Fruit fly (Drosophila melanogaster) whole organism, embryonic: ENCODE data around the gene CG2124.

Experiments
- Aef1 ChIP-seq: fragments of 200-800 bp; sonication (Bioruptor generic); IDR thresholded peaks from 3 replicates; pipeline ENCODE4 v1.3.6; 2022; ENCODE audit warnings: missing biosample characterization, missing genetic modification characterization
- Atf-2 ChIP-seq: fragments of 200-800 bp; sonication (Bioruptor generic); optimal IDR thresholded peaks from 2 replicates; lab custom pipeline; 2016; ENCODE audit warnings: missing biosample characterization, missing genetic modification characterization
- B-H2 ChIP-seq: fragments of 200-800 bp; sonication (Bioruptor generic); optimal IDR thresholded peaks from 2 replicates; lab custom pipeline; 2018; ENCODE audit warnings: missing biosample characterization, mild to moderate bottlenecking, missing genetic modification characterization
- Bdp1 ChIP-seq: fragments of 200-800 bp; sonication (Bioruptor generic); optimal IDR thresholded peaks from 3 replicates; lab custom pipeline; 2016; ENCODE audit warnings: missing biosample characterization, missing genetic modification characterization
- C15 ChIP-seq: fragments of 200-800 bp; sonication (Bioruptor generic); IDR thresholded peaks from 3 replicates; pipeline ENCODE4 v1.3.6; 2022; ENCODE audit warnings: missing biosample characterization, missing genetic modification characterization
- CG10147 ChIP-seq: fragments of 200-800 bp; sonication (Bioruptor generic); optimal IDR thresholded peaks from 2 replicates; lab custom pipeline; 2019; ENCODE audit warnings: missing biosample characterization, mild to moderate bottlenecking, missing genetic modification characterization, moderate library complexity
- CG10321 ChIP-seq: fragments of 200-800 bp; sonication (Bioruptor generic); IDR thresholded peaks from 2 replicates; pipeline ENCODE4 v1.3.6; 2022; ENCODE audit warnings: missing biosample characterization, missing genetic modification characterization
- CG11696 ChIP-seq: fragments of 200-800 bp; sonication (Bioruptor generic); IDR thresholded peaks from 2 replicates; pipeline ENCODE4 v1.3.6; 2022; ENCODE audit warnings: missing biosample characterization, missing genetic modification characterization
- CG14860 ChIP-seq: fragments of 200-800 bp; sonication (Bioruptor generic); IDR thresholded peaks from 3 replicates; pipeline ENCODE4 v1.3.6; 2022; ENCODE audit warnings: missing biosample characterization, missing genetic modification characterization; ENCODE audit not compliant: partially characterized antibody
- CG1602 ChIP-seq: fragments of 200-800 bp; sonication (Bioruptor generic); optimal IDR thresholded peaks from 3 replicates; lab custom pipeline; 2016; ENCODE audit warnings: missing biosample characterization, missing genetic modification characterization
- CG1603 ChIP-seq: fragments of 200-800 bp; sonication (Bioruptor generic); optimal IDR thresholded peaks from 2 replicates; lab custom pipeline; 2019; ENCODE audit warnings: missing biosample characterization, mild to moderate bottlenecking, missing genetic modification characterization, moderate library complexity
- CG17802 ChIP-seq: fragments of 200-800 bp; sonication (Bioruptor generic); optimal IDR thresholded peaks from 2 replicates; lab custom pipeline; 2018; ENCODE audit warnings: missing biosample characterization, mild to moderate bottlenecking, missing genetic modification characterization, moderate library complexity
- CG18476 ChIP-seq: fragments of 200-800 bp; sonication (Bioruptor generic); optimal IDR thresholded peaks from 2 replicates; lab custom pipeline; 2016; ENCODE audit warnings: missing biosample characterization, mild to moderate bottlenecking, missing genetic modification characterization
- CG2199 ChIP-seq: fragments of 200-800 bp; sonication (Bioruptor generic); IDR thresholded peaks from 3 replicates; pipeline ENCODE4 v1.3.6; 2022; ENCODE audit warnings: missing biosample characterization, missing genetic modification characterization
- CG32532 ChIP-seq: fragments of 200-800 bp; sonication (Bioruptor generic); IDR thresholded peaks from 2 replicates; pipeline ENCODE4 v1.3.6; 2022; ENCODE audit warnings: missing biosample characterization, missing genetic modification characterization
- CG32767 ChIP-seq: fragments of 200-800 bp; sonication (Bioruptor generic); IDR thresholded peaks from 2 replicates; pipeline ENCODE4 v1.3.6; 2022; ENCODE audit warnings: missing biosample characterization, missing genetic modification characterization
- CG34224 ChIP-seq: fragments of 200-800 bp; sonication (Bioruptor generic); IDR thresholded peaks from 3 replicates; pipeline ENCODE4 v1.3.6; 2022; ENCODE audit warnings: missing biosample characterization, missing genetic modification characterization; ENCODE audit not compliant: partially characterized antibody
- CG4707 ChIP-seq: fragments of 200-800 bp; sonication (Bioruptor generic); optimal IDR thresholded peaks from 2 replicates; lab custom pipeline; 2018; ENCODE audit warnings: missing biosample characterization, mild to moderate bottlenecking, missing genetic modification characterization, moderate library complexity
- CG8281 ChIP-seq: fragments of 200-800 bp; sonication (Bioruptor generic); optimal IDR thresholded peaks from 2 replicates; lab custom pipeline; 2018; ENCODE audit warnings: missing biosample characterization, mild to moderate bottlenecking, missing genetic modification characterization, moderate library complexity
- CG8765 ChIP-seq: fragments of 200-800 bp; sonication (Bioruptor generic); IDR thresholded peaks from 2 replicates; pipeline ENCODE4 v1.3.6; 2022; ENCODE audit warnings: missing biosample characterization, missing genetic modification characterization
- CG9437 ChIP-seq: fragments of 200-800 bp; sonication (Bioruptor generic); optimal IDR thresholded peaks from 2 replicates; lab custom pipeline; 2018; ENCODE audit warnings: missing biosample characterization, mild to moderate bottlenecking, missing genetic modification characterization
- CG9876 ChIP-seq: fragments of 200-800 bp; sonication (Bioruptor generic); optimal IDR thresholded peaks from 2 replicates; lab custom pipeline; 2016; ENCODE audit warnings: missing biosample characterization, missing genetic modification characterization
- Dad ChIP-seq: fragments of 200-800 bp; sonication (Bioruptor generic); optimal IDR thresholded peaks from 3 replicates; lab custom pipeline; 2016; ENCODE audit warnings: missing biosample characterization, missing genetic modification characterization
- Doc2 ChIP-seq: fragments of 200-800 bp; sonication (Bioruptor generic); IDR thresholded peaks from 2 replicates; pipeline ENCODE4 v1.3.6; 2022; ENCODE audit warnings: missing biosample characterization, missing genetic modification characterization
- Drgx ChIP-seq: fragments of 200-800 bp; sonication (Bioruptor generic); IDR thresholded peaks from 2 replicates; pipeline ENCODE4 v1.3.6; 2022; ENCODE audit warnings: missing biosample characterization, missing genetic modification characterization
- Gsc ChIP-seq: fragments of 200-800 bp; sonication (Bioruptor generic); IDR thresholded peaks from 2 replicates; pipeline ENCODE4 v1.3.6; 2022; ENCODE audit warnings: missing biosample characterization, missing genetic modification characterization
- Hmr ChIP-seq: fragments of 200-800 bp; sonication (Bioruptor generic); optimal IDR thresholded peaks from 3 replicates; lab custom pipeline; 2017; ENCODE audit warnings: mild to moderate bottlenecking, missing biosample characterization, missing genetic modification reagents, missing genetic modification characterization
- Hr78 ChIP-seq, 2 experiments: fragments of 200-800 bp in 1 of 2; fragments of >200 bp in 1 of 2; sonication (Bioruptor generic) in 1 of 2; optimal IDR thresholded peaks; 2 replicates each; lab custom pipeline; 2017 to 2019; ENCODE audit warnings: missing biosample characterization in 2 of 2, missing genetic modification characterization in 2 of 2, mild to moderate bottlenecking in 1 of 2, moderate library complexity in 1 of 2
- NC2α ChIP-seq: fragments of 200-800 bp; sonication (Bioruptor generic); optimal IDR thresholded peaks from 2 replicates; lab custom pipeline; 2016; ENCODE audit warnings: missing biosample characterization, missing genetic modification characterization
- NC2β ChIP-seq: fragments of 200-800 bp; sonication (Bioruptor generic); optimal IDR thresholded peaks from 2 replicates; lab custom pipeline; 2016; ENCODE audit warnings: missing biosample characterization, missing genetic modification characterization
- NfI ChIP-seq: fragments of 200-800 bp; sonication (Bioruptor generic); optimal IDR thresholded peaks from 3 replicates; lab custom pipeline; 2018; ENCODE audit warnings: missing biosample characterization, mild to moderate bottlenecking, missing genetic modification characterization, moderate library complexity
- Opbp ChIP-seq: fragments of 200-800 bp; sonication (Bioruptor generic); IDR thresholded peaks from 3 replicates; pipeline ENCODE4 v1.3.6; 2022; ENCODE audit warnings: missing biosample characterization, missing genetic modification characterization; ENCODE audit not compliant: partially characterized antibody
- Ptx1 ChIP-seq: fragments of 200-800 bp; sonication (Bioruptor generic); IDR thresholded peaks from 2 replicates; pipeline ENCODE4 v1.3.6; 2022; ENCODE audit warnings: missing biosample characterization, missing genetic modification characterization
- Ravus ChIP-seq: fragments of 200-800 bp; sonication (Bioruptor generic); IDR thresholded peaks from 2 replicates; pipeline ENCODE4 v1.3.6; 2022; ENCODE audit warnings: missing biosample characterization, missing genetic modification characterization
- Rx ChIP-seq: fragments of 200-800 bp; sonication (Bioruptor generic); IDR thresholded peaks from 2 replicates; pipeline ENCODE4 v1.3.6; 2022; ENCODE audit warnings: missing biosample characterization, missing genetic modification characterization
- Sry-β ChIP-seq: fragments of 200-800 bp; sonication (Bioruptor generic); optimal IDR thresholded peaks from 2 replicates; lab custom pipeline; 2018; ENCODE audit warnings: missing biosample characterization, mild to moderate bottlenecking, missing genetic modification characterization, moderate library complexity
- ash1 ChIP-seq: fragments of 200-800 bp; sonication (Bioruptor generic); optimal IDR thresholded peaks from 2 replicates; lab custom pipeline; 2018; ENCODE audit warnings: missing biosample characterization, mild to moderate bottlenecking, missing genetic modification characterization
- az2 ChIP-seq: fragments of 200-800 bp; sonication (Bioruptor generic); optimal IDR thresholded peaks from 3 replicates; lab custom pipeline; 2016; ENCODE audit warnings: missing biosample characterization, missing genetic modification characterization
- chinmo ChIP-seq: fragments of 200-800 bp; sonication (Bioruptor generic); IDR thresholded peaks from 4 replicates; pipeline ENCODE4 v1.3.6; 2022; ENCODE audit warnings: missing biosample characterization, missing genetic modification characterization; ENCODE audit not compliant: partially characterized antibody
- dm ChIP-seq: fragments of 200-800 bp; sonication (Bioruptor generic); optimal IDR thresholded peaks from 3 replicates; lab custom pipeline; 2016; ENCODE audit warnings: missing biosample characterization, missing genetic modification characterization
- dysf ChIP-seq: fragments of 200-800 bp; sonication (Bioruptor generic); IDR thresholded peaks from 3 replicates; pipeline ENCODE4 v1.3.6; 2022; ENCODE audit warnings: missing biosample characterization, missing genetic modification characterization
- gsb-n ChIP-seq: fragments of 200-800 bp; sonication (Bioruptor generic); optimal IDR thresholded peaks from 3 replicates; lab custom pipeline; 2018; ENCODE audit warnings: missing biosample characterization, mild to moderate bottlenecking, missing genetic modification characterization
- inv ChIP-seq: fragments of 200-800 bp; sonication (Bioruptor generic); IDR thresholded peaks from 2 replicates; pipeline ENCODE4 v1.3.6; 2022; ENCODE audit warnings: missing biosample characterization, missing genetic modification characterization; ENCODE audit not compliant: partially characterized antibody
- nau ChIP-seq: fragments of 200-800 bp; sonication (Bioruptor generic); optimal IDR thresholded peaks from 3 replicates; lab custom pipeline; 2017; ENCODE audit warnings: missing biosample characterization, mild to moderate bottlenecking, missing genetic modification characterization, missing genetic modification reagents
- pb ChIP-seq: fragments of 200-800 bp; sonication (Bioruptor generic); optimal IDR thresholded peaks from 3 replicates; lab custom pipeline; 2016; ENCODE audit warnings: missing biosample characterization, missing genetic modification characterization
- row ChIP-seq: fragments of 200-800 bp; sonication (Bioruptor generic); IDR thresholded peaks from 3 replicates; pipeline ENCODE4 v1.3.6; 2022; ENCODE audit warnings: missing biosample characterization, missing genetic modification characterization
- sc ChIP-seq, 3 experiments: fragments of >200 bp in 2 of 3; fragments of 200-800 bp in 1 of 3; sonication (Bioruptor generic) in 1 of 3; optimal IDR thresholded peaks; 2 replicates in 2 of 3; 3 replicates in 1 of 3; lab custom pipeline; 2017; ENCODE audit warnings: mild to moderate bottlenecking in 1 of 3, missing biosample characterization in 1 of 3, missing genetic modification characterization in 1 of 3, missing genetic modification reagents in 1 of 3
- stc ChIP-seq: fragments of 200-800 bp; sonication (Bioruptor generic); IDR thresholded peaks from 2 replicates; pipeline ENCODE4 v1.3.6; 2022; ENCODE audit warnings: missing biosample characterization, missing genetic modification characterization
- tna ChIP-seq: fragments of 200-800 bp; sonication (Bioruptor generic); IDR thresholded peaks from 2 replicates; pipeline ENCODE4 v1.3.6; 2022; ENCODE audit warnings: missing biosample characterization, missing genetic modification characterization; ENCODE audit not compliant: partially characterized antibody
- wor ChIP-seq: fragments of 200-800 bp; sonication (Bioruptor generic); IDR thresholded peaks from 2 replicates; pipeline ENCODE4 v1.3.6; 2022; ENCODE audit warnings: missing biosample characterization, missing genetic modification characterization
- zfh2 ChIP-seq: fragments of 200-800 bp; sonication (Bioruptor generic); optimal IDR thresholded peaks from 2 replicates; lab custom pipeline; 2016; ENCODE audit warnings: missing biosample characterization, missing genetic modification characterization

CG2124 gene

dm6 chrX:10587445-10587844 lies 8.5 kb upstream of the CG2124 start (continued):
- TF ChIP-seq CG14860 (no peak), CG17802 (tag; lab: Kevin White, UChicago) (no peak), NC2β (GFP tag; lab: Kevin White, UChicago) (no peak), dysf (GFP tag; lab: Robert Waterston, UW) (peak; percentile 74; the same call in 2 of the 3 replicates), CG9876 (GFP tag; lab: Kevin White, UChicago) (no peak), CG2199 (GFP tag; lab: Robert Waterston, UW) (no peak), CG8281 (tag; lab: Kevin White, UChicago) (no peak), CG11696 (GFP tag; lab: Robert Waterston, UW) (0 out of 2 replicates have a peak, but pooled peaks have one; percentile 7), chinmo (no peak), Ptx1 (GFP tag; lab: Robert Waterston, UW) (peak; percentile 66), CG18476 (GFP tag; lab: Kevin White, UChicago) (no peak), CG34224 (GFP tag; lab: Robert Waterston, UW) (no peak), CG1603 (peak; percentile 34), NC2α (GFP tag; lab: Kevin White, UChicago) (no peak), CG9437 (GFP tag; lab: Kevin White, UChicago) (no peak), CG10321 (no peak), az2 (GFP tag; lab: Kevin White, UChicago) (no peak), nau (GFP tag; lab: Kevin White, UChicago) (no peak), tna (GFP tag; lab: Robert Waterston, UW) (no peak), Atf-2 (no peak), CG10147 (GFP tag; lab: Kevin White, UChicago) (peak; percentile 20), Ravus (GFP tag; lab: Robert Waterston, UW) (no peak), stc (GFP tag; lab: Robert Waterston, UW) (no peak), dm (GFP tag; lab: Kevin White, UChicago) (no peak), inv (GFP tag; lab: Robert Waterston, UW) (no peak), zfh2 (GFP tag; lab: Kevin White, UChicago) (peak; percentile 38), ash1 (GFP tag; lab: Kevin White, UChicago) (no peak), pb (no peak), NfI (no peak), CG1602 (no peak), Doc2 (no peak), CG8765 (GFP tag; lab: Robert Waterston, UW) (no peak), CG4707 (GFP tag; lab: Kevin White, UChicago) (no peak), Opbp (no peak), wor (GFP tag; lab: Robert Waterston, UW) (no peak), Dad (GFP tag; lab: Kevin White, UChicago) (no peak), B-H2 (GFP tag; lab: Kevin White, UChicago) (no peak), CG32767 (peak; percentile 16; the same call in 1 of the 2 replicates), Bdp1 (GFP tag; lab: Kevin White, UChicago) (no peak), Rx (GFP tag; lab: Robert Waterston, UW) (no peak), Drgx (GFP tag; lab: Robert Waterston, UW) (peak; percentile 86), gsb-n (tag; lab: Kevin White, UChicago) (no peak), row (GFP tag; lab: Robert Waterston, UW) (peak; percentile 60), Sry-β (GFP tag; lab: Kevin White, UChicago) (no peak), Gsc (GFP tag; lab: Robert Waterston, UW) (no peak), Aef1 (GFP tag; lab: Robert Waterston, UW) (peak; percentile 21; the same call in 1 of the 3 replicates), Hr78 (GFP tag; optimal IDR thresholded peaks at IDR 0.05; lab: Kevin White, UChicago) (no peak), C15 (GFP tag; lab: Robert Waterston, UW) (0 out of 3 replicates have a peak, but pooled peaks have one; percentile 32), CG32532 (peak; percentile 53), Hmr (GFP tag; lab: Kevin White, UChicago) (peak; percentile 54), sc (optimal IDR thresholded peaks at IDR 0.05; lab: Kevin White, UChicago) (no peak), sc (GFP tag; optimal IDR thresholded peaks at IDR 0.05; lab: Kevin White, UChicago) (no peak)
